Worm (Caenorhabditis elegans) whole organism, young adult: ENCODE results near the gene R02F11.3.
A peak's percentile ranks its signal among the peaks of the same experiment; 100 is the strongest.

ENCODE experiments used
- Y56A3A.18 ChIP-seq: fragments of 200-800 bp; sonication (Bioruptor generic); IDR thresholded peaks from 2 replicates; pipeline ENCODE4 v1.3.6; 2022; ENCODE audit warnings: missing genetic modification reagents, missing genetic modification characterization, missing compliant biosample characterization
- dox-1 ChIP-seq: fragments of 200-800 bp; sonication (Bioruptor generic); IDR thresholded peaks from 2 replicates; pipeline ENCODE4 v1.3.6; 2022; ENCODE audit warnings: missing genetic modification reagents, missing genetic modification characterization, missing compliant biosample characterization
- dpl-1 ChIP-seq: fragments of 150-350 bp; optimal IDR thresholded peaks from 2 replicates; lab custom pipeline; 2014; ENCODE audit warnings: missing biosample characterization, missing genetic modification reagents, missing genetic modification characterization
- lin-35 ChIP-seq, 3 experiments: fragments of 150-350 bp in 2 of 3; sonication (generic microtip) in 1 of 3; optimal IDR thresholded peaks; 2 replicates each; lab custom pipeline; 2014 to 2018; ENCODE audit warnings: missing biosample characterization in 3 of 3, missing genetic modification characterization in 3 of 3, missing genetic modification reagents in 3 of 3
- rcor-1 ChIP-seq: fragments of 200-800 bp; sonication (Bioruptor generic); IDR thresholded peaks from 2 replicates; pipeline ENCODE4 v1.3.6; 2022; ENCODE audit warnings: missing genetic modification reagents, missing genetic modification characterization, missing compliant biosample characterization
- snpc-4 ChIP-seq, 5 experiments: fragments of 150-350 bp in 1 of 5; sonication (generic microtip) in 4 of 5; optimal IDR thresholded peaks; 2 replicates each; lab custom pipeline; 2014 to 2018; ENCODE audit warnings: missing genetic modification characterization in 5 of 5, missing biosample characterization in 3 of 5, antibody characterized with exemption in 2 of 5, mild to moderate bottlenecking in 2 of 5, missing compliant biosample characterization in 2 of 5, missing genotype in 2 of 5, moderate library complexity in 2 of 5, missing genetic modification reagents in 1 of 5
- unc-130 ChIP-seq: sonication (generic microtip); optimal IDR thresholded peaks from 2 replicates; lab custom pipeline; 2016; ENCODE audit warnings: missing genetic modification reagents, missing genetic modification characterization, missing compliant biosample characterization
- unc-62 ChIP-seq: fragments of 150-350 bp; optimal IDR thresholded peaks from 2 replicates; lab custom pipeline; 2014; ENCODE audit warnings: missing biosample characterization, missing genetic modification reagents, missing genetic modification characterization

ce11 chrV:4844591-4844990 lies 38.8 kb upstream of the R02F11.3 start, which contains the start of gene abhd-5.2:
- TF ChIP-seq dox-1 (GFP tag; lab: Robert Waterston, UW) = peak; percentile 22; the same call in 1 of the 2 replicates
- no peak for TF ChIP-seq Y56A3A.18 (GFP tag; lab: Robert Waterston, UW)
- TF ChIP-seq snpc-4 (GFP tag; optimal IDR thresholded peaks at IDR 0.05; lab: Kevin White, UChicago) = no peak
- no peak for TF ChIP-seq snpc-4 (tag; optimal IDR thresholded peaks at IDR 0.05; lab: Kevin White, UChicago)
- TF ChIP-seq unc-62 = no peak
- no peak for TF ChIP-seq lin-35 (GFP tag; optimal IDR thresholded peaks at IDR 0.05; lab: Kevin White, UChicago)
- no peak for TF ChIP-seq dpl-1 (GFP tag; lab: Kevin White, UChicago)
- TF ChIP-seq unc-130 (GFP tag; lab: Kevin White, UChicago) = no peak
- TF ChIP-seq rcor-1 (GFP tag; lab: Robert Waterston, UW) = 0 out of 2 replicates have a peak, but pooled peaks have one; percentile 12
